Fruit fly (Drosophila melanogaster): Measurements from ENCODE around the gene bero.

The bero gene

dm6 chr2L:20878052-20878451 is 19.6 kb downstream of the bero start:
- TF ChIP-seq Sin3A (optimal IDR thresholded peaks at IDR 0.05) (no peak), h (optimal IDR thresholded peaks at IDR 0.05) (no peak), Myc (optimal IDR thresholded peaks at IDR 0.05) (no peak)

dm6 chr2L:20878463-20878862 is 20.0 kb downstream of the bero start:
- no peak for TF ChIP-seq Myc (optimal IDR thresholded peaks at IDR 0.05)
- TF ChIP-seq ttk (optimal IDR thresholded peaks at IDR 0.05) = no peak
- TF ChIP-seq h (optimal IDR thresholded peaks at IDR 0.05) = no peak
- no peak for TF ChIP-seq Sin3A (optimal IDR thresholded peaks at IDR 0.05)
- no peak for TF ChIP-seq psq (optimal IDR thresholded peaks at IDR 0.05)
- TF ChIP-seq insv (optimal IDR thresholded peaks at IDR 0.05) = no peak

DNA sequence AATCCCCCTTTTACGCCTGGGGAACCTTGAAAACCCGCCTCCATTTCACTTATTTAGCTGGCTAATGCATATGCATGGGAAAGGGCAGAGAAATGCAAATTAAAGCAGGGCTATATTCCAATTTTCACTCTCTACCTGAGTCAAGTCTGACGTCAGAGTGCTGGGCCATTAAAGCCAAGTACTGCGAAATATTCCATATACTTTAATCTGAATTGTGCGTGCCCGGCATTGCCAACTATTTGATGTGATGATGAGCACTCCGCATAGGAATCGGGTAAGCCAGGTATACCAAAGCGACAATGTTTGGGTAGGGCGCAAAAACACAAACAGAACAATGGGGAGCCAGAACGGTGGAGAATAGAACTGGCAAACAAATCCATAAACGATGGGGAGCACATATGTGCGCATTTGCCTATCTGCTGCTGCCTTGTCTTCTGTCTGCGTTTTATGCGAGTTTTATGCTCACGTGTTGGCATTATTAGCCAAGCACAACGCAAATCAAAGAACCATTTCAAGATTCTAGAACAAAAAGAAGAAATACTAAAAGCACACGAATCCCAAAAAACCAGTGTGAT is 21.2 kb downstream of the bero start:
- TF ChIP-seq Myc (optimal IDR thresholded peaks at IDR 0.05) (no peak), h (optimal IDR thresholded peaks at IDR 0.05) (no peak), ttk (optimal IDR thresholded peaks at IDR 0.05) (no peak), Sin3A (optimal IDR thresholded peaks at IDR 0.05) (no peak), psq (optimal IDR thresholded peaks at IDR 0.05) (no peak), insv (optimal IDR thresholded peaks at IDR 0.05) (no peak)

- no peak for TF ChIP-seq Myc (optimal IDR thresholded peaks at IDR 0.05)
- TF ChIP-seq Sin3A (optimal IDR thresholded peaks at IDR 0.05) = no peak
- no peak for TF ChIP-seq insv (optimal IDR thresholded peaks at IDR 0.05)
- TF ChIP-seq h (optimal IDR thresholded peaks at IDR 0.05) = no peak
- TF ChIP-seq psq (optimal IDR thresholded peaks at IDR 0.05) = no peak
- no peak for TF ChIP-seq ttk (optimal IDR thresholded peaks at IDR 0.05)
These were observed 22.0 kb downstream of the bero start for dm6 chr2L:20880476-20880875.

- TF ChIP-seq h (optimal IDR thresholded peaks at IDR 0.05) (no peak), Sin3A (optimal IDR thresholded peaks at IDR 0.05) (no peak), Myc (optimal IDR thresholded peaks at IDR 0.05) (no peak), ttk (optimal IDR thresholded peaks at IDR 0.05) (no peak), psq (optimal IDR thresholded peaks at IDR 0.05) (no peak), insv (optimal IDR thresholded peaks at IDR 0.05) (no peak)
These were observed 23.0 kb downstream of the bero start for dm6 chr2L:20881353-20882079.

DNA sequence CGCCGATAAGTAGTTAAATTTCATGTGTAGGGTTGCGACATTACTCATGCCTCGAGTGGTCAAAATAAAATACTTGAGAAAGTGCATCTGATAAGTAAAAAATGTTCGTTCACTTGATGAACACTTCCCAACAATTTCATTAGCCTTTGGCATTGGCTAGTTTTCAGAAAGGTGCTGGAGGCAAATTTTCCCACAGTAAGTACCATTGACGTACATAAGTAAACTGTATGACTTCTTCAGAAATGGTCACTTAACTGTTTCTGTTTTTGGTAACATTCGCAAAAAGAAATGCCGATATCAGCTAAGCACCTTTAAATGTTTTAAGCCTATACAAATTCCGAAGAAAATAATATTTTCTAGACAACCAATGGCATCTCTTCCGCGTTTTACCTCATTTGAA is 24.6 kb downstream of the bero start:
- no peak for TF ChIP-seq psq (optimal IDR thresholded peaks at IDR 0.05)
- TF ChIP-seq Sin3A (optimal IDR thresholded peaks at IDR 0.05) = no peak
- TF ChIP-seq h (optimal IDR thresholded peaks at IDR 0.05) = no peak
- no peak for TF ChIP-seq ttk (optimal IDR thresholded peaks at IDR 0.05)
- no peak for TF ChIP-seq insv (optimal IDR thresholded peaks at IDR 0.05)
- TF ChIP-seq Myc (optimal IDR thresholded peaks at IDR 0.05) = no peak

DNA sequence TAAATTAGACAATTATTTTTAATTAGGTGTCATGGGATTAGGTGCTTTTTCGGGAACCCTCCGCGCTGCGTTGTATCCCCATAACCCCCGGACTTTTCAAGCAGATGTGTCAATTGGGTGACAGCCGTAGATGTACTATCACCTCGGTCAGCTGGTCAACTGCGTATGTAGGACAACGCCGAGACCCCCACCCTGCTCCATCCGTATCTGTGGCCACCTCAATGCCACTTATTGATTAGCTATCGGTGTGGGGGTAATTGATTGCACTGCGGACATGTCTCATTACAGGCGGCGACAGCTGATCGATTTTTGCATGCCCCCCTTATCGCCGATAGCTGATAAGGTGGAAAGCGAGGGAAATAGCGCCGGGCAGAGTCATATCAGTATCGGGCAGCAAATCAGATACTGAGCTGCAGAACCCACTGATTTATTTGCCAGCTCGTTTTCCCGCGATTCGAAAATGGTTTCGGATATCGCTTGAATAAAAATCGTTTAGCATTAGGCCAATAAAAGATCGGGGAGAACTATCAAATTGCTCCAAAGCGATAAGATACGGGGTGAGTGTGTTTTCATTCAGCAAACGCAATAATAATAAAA is 25.2 kb downstream of the bero start:
- no peak for TF ChIP-seq h (optimal IDR thresholded peaks at IDR 0.05)
- no peak for TF ChIP-seq psq (optimal IDR thresholded peaks at IDR 0.05)
- TF ChIP-seq Myc (optimal IDR thresholded peaks at IDR 0.05) = no peak
- no peak for TF ChIP-seq ttk (optimal IDR thresholded peaks at IDR 0.05)
- TF ChIP-seq insv (optimal IDR thresholded peaks at IDR 0.05) = no peak
- no peak for TF ChIP-seq Sin3A (optimal IDR thresholded peaks at IDR 0.05)

DNA sequence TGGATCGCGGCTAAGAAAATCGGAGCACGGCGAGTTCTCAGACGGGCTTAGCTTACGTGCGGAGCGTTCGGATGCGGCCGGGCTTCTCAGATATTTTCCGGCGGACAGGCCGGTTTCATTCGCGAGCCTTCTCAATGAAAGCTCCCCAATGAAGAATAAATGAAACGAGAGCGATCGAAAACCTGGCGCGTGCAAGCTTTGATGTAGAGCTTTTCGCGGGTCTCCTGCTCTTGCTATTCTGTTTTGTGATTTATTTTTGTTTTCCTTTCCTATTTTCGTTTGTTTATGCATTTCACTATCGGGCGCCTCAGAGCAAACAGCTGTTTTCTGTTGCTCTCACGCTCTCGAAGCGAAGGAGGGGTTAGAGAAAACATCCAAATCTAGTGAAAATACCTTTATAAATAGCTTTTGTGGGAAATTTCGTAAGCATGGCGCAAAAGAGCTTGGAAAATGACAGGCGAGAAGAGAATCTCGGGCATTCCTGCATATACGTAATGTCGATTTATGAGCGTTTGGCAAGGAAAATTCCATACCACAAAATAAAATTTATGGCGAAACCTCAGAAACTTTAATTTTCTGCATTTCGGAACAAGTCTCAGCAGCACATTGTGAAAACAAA is 27.5 kb downstream of the bero start:
- TF ChIP-seq insv (optimal IDR thresholded peaks at IDR 0.05) (no peak), Sin3A (optimal IDR thresholded peaks at IDR 0.05) (no peak), ttk (optimal IDR thresholded peaks at IDR 0.05) (no peak), h (optimal IDR thresholded peaks at IDR 0.05) (no peak), psq (optimal IDR thresholded peaks at IDR 0.05) (no peak), Myc (optimal IDR thresholded peaks at IDR 0.05) (no peak)

dm6 chr2L:20887273-20887672 is 28.8 kb downstream of the bero start:
- TF ChIP-seq Sin3A (optimal IDR thresholded peaks at IDR 0.05) (no peak), insv (optimal IDR thresholded peaks at IDR 0.05) (no peak), psq (optimal IDR thresholded peaks at IDR 0.05) (no peak), ttk (optimal IDR thresholded peaks at IDR 0.05) (no peak), Myc (optimal IDR thresholded peaks at IDR 0.05) (no peak), h (optimal IDR thresholded peaks at IDR 0.05) (no peak)

dm6 chr2L:20889857-20890606 is 31.5 kb downstream of the bero start:
- TF ChIP-seq Sin3A (optimal IDR thresholded peaks at IDR 0.05) (no peak), Myc (optimal IDR thresholded peaks at IDR 0.05) (no peak), h (optimal IDR thresholded peaks at IDR 0.05) (no peak), insv (optimal IDR thresholded peaks at IDR 0.05) (no peak), ttk (optimal IDR thresholded peaks at IDR 0.05) (no peak), psq (optimal IDR thresholded peaks at IDR 0.05) (no peak)

dm6 chr2L:20891188-20891587 is 32.7 kb downstream of the bero start:
- TF ChIP-seq h (optimal IDR thresholded peaks at IDR 0.05) (no peak), Sin3A (optimal IDR thresholded peaks at IDR 0.05) (no peak), Myc (optimal IDR thresholded peaks at IDR 0.05) (no peak), insv (optimal IDR thresholded peaks at IDR 0.05) (no peak), psq (optimal IDR thresholded peaks at IDR 0.05) (no peak), ttk (optimal IDR thresholded peaks at IDR 0.05) (no peak)

Data from Kc167 (cell line).